Worm (Caenorhabditis elegans) whole organism, early embryonic: ENCODE data around the gene pqn-54.

Source experiments
- B0310.2 ChIP-seq: sonication (generic microtip); optimal IDR thresholded peaks from 2 replicates; lab custom pipeline; 2016; ENCODE audit warnings: mild to moderate bottlenecking, missing genetic modification characterization, missing compliant biosample characterization
- ama-1 ChIP-seq: fragments of 150-350 bp; optimal IDR thresholded peaks from 2 replicates; lab custom pipeline; 2014
- ceh-13 ChIP-seq: fragments of 200-800 bp; sonication (Bioruptor generic); optimal IDR thresholded peaks from 2 replicates; lab custom pipeline; 2018; ENCODE audit warnings: mild to moderate bottlenecking, missing genetic modification characterization, missing compliant biosample characterization
- ets-7 ChIP-seq: sonication (generic microtip); optimal IDR thresholded peaks from 2 replicates; lab custom pipeline; 2016; ENCODE audit warnings: missing genotype, missing genetic modification characterization, missing compliant biosample characterization
- flt-1 ChIP-seq: fragments of 200-800 bp; sonication (Bioruptor generic); IDR thresholded peaks from 2 replicates; pipeline ENCODE4 v1.3.6; 2022; ENCODE audit warnings: missing genetic modification characterization, missing compliant biosample characterization
- hmbx-1 ChIP-seq: sonication (generic microtip); optimal IDR thresholded peaks from 2 replicates; lab custom pipeline; 2016; ENCODE audit warnings: mild to moderate bottlenecking, missing genetic modification characterization, missing compliant biosample characterization
- pes-1 ChIP-seq: fragments of 200-800 bp; sonication (Bioruptor generic); IDR thresholded peaks from 2 replicates; pipeline ENCODE4 v1.3.6; 2022; ENCODE audit warnings: missing genetic modification reagents, missing genetic modification characterization, missing compliant biosample characterization
- tbx-11 ChIP-seq: fragments of 200-800 bp; sonication (Bioruptor generic); IDR thresholded peaks from 2 replicates; pipeline ENCODE4 v1.3.6; 2022; ENCODE audit warnings: missing genetic modification characterization, missing compliant biosample characterization
- tbx-37 ChIP-seq: fragments of 200-800 bp; sonication (Bioruptor generic); conservative IDR thresholded peaks from 2 replicates; pipeline ENCODE4 v1.3.6; 2022; ENCODE audit warnings: missing genetic modification reagents, missing genetic modification characterization, missing compliant biosample characterization

- TF ChIP-seq B0310.2 (tag; lab: Kevin White, UChicago): no peak
- no peak for TF ChIP-seq tbx-37 (GFP tag; lab: Robert Waterston, UW)
- TF ChIP-seq pes-1 (GFP tag; lab: Robert Waterston, UW): no peak
- TF ChIP-seq ets-7 (tag; lab: Kevin White, UChicago): no peak
- TF ChIP-seq flt-1: no peak
- no peak for TF ChIP-seq ceh-13
- no peak for TF ChIP-seq ama-1
- no peak for TF ChIP-seq hmbx-1 (tag; lab: Kevin White, UChicago)
- no peak for TF ChIP-seq tbx-11
These were observed 9.5 kb upstream of the pqn-54 start for ce11 chrV:1455280-1455679.
